Worm (Caenorhabditis elegans) whole organism, L4/young adult: ENCODE results near the gene M18.3.

Experiments
- W03F9.2 ChIP-seq: fragments of 150-350 bp; optimal IDR thresholded peaks from 2 replicates; lab custom pipeline; 2014; ENCODE audit warnings: missing biosample characterization, missing genetic modification characterization
- dao-5 ChIP-seq: sonication (generic microtip); optimal IDR thresholded peaks from 2 replicates; lab custom pipeline; 2016; ENCODE audit warnings: missing genotype, missing genetic modification characterization, moderate library complexity, missing compliant biosample characterization
- him-1 ChIP-seq: sonication (generic microtip); optimal IDR thresholded peaks from 2 replicates; lab custom pipeline; 2016; ENCODE audit warnings: missing genotype, missing genetic modification reagents, missing genetic modification characterization, missing compliant biosample characterization

M18.3 gene

ce11 chrIV:12149609-12150008 lies 44.0 kb downstream of the M18.3 start:
- no peak for TF ChIP-seq him-1
- TF ChIP-seq W03F9.2 (tag; lab: Kevin White, UChicago), result no peak
- TF ChIP-seq dao-5, result no peak

- TF ChIP-seq dao-5, result no peak
- no peak for TF ChIP-seq W03F9.2 (tag; lab: Kevin White, UChicago)
- no peak for TF ChIP-seq him-1
Measured at ce11 chrIV:12150877-12151276, 45.2 kb downstream of the M18.3 start, which contains the start of gene B0001.2. Gene B0001.2 (minus strand): TSS chrIV:12150977.

ce11 chrIV:12154195-12154677 lies 48.6 kb downstream of the M18.3 start, which contains the start of gene B0001.7:
Gene B0001.7 (minus strand): TSS chrIV:12154245.
- TF ChIP-seq dao-5 (no peak), W03F9.2 (tag; lab: Kevin White, UChicago) (no peak), him-1 (no peak)

- TF ChIP-seq W03F9.2 (tag; lab: Kevin White, UChicago) (no peak), dao-5 (no peak), him-1 (no peak)
Measured at ce11 chrIV:12156642-12157233, 51.1 kb downstream of the M18.3 start, which contains the start of gene eri-12. Gene eri-12 (plus strand): TSS chrIV:12156838.

- TF ChIP-seq dao-5, result no peak
- TF ChIP-seq W03F9.2 (tag; lab: Kevin White, UChicago), result no peak
- no peak for TF ChIP-seq him-1
Measured at ce11 chrIV:12157915-12158314, 52.3 kb downstream of the M18.3 start.
